Fruit fly (Drosophila melanogaster) whole organism, prepupa: ENCODE measurements around the gene ORMDL.

Experiments
- Blimp-1 ChIP-seq: fragments of 200-800 bp; sonication (Bioruptor generic); optimal IDR thresholded peaks from 3 replicates; lab custom pipeline; 2017; ENCODE audit warnings: missing biosample characterization, missing genetic modification characterization, mild to moderate bottlenecking, moderate library complexity, missing genetic modification reagents
- CG10669 ChIP-seq: fragments of 200-800 bp; sonication (Bioruptor generic); optimal IDR thresholded peaks from 3 replicates; lab custom pipeline; 2018; ENCODE audit warnings: missing biosample characterization, mild to moderate bottlenecking, missing genetic modification characterization, moderate library complexity
- CG11294 ChIP-seq: fragments of 200-800 bp; sonication (Bioruptor generic); IDR thresholded peaks from 2 replicates; pipeline ENCODE4 v1.3.6; 2022; ENCODE audit warnings: missing biosample characterization, missing genetic modification characterization
- CG11762 ChIP-seq: fragments of 200-800 bp; sonication (Bioruptor generic); optimal IDR thresholded peaks from 3 replicates; lab custom pipeline; 2016; ENCODE audit warnings: missing biosample characterization, missing genetic modification characterization; ENCODE audit not compliant: insufficient read depth
- CG11902 ChIP-seq: fragments of 200-800 bp; sonication (Bioruptor generic); optimal IDR thresholded peaks from 3 replicates; lab custom pipeline; 2016; ENCODE audit warnings: missing biosample characterization, missing genetic modification characterization
- CG15336 ChIP-seq: fragments of 200-800 bp; sonication (Bioruptor generic); IDR thresholded peaks from 2 replicates; pipeline ENCODE4 v1.3.6; 2022; ENCODE audit warnings: missing biosample characterization, missing genetic modification characterization
- CG3032 ChIP-seq: fragments of 200-800 bp; optimal IDR thresholded peaks from 2 replicates; lab custom pipeline; 2019; ENCODE audit warnings: missing biosample characterization, mild to moderate bottlenecking, missing genetic modification characterization, moderate library complexity
- CG34406 ChIP-seq: fragments of 200-800 bp; sonication (Bioruptor generic); optimal IDR thresholded peaks from 3 replicates; lab custom pipeline; 2016; ENCODE audit warnings: missing biosample characterization, missing genetic modification characterization
- CG3919 ChIP-seq: fragments of 200-800 bp; sonication (Bioruptor generic); optimal IDR thresholded peaks from 3 replicates; lab custom pipeline; 2016; ENCODE audit warnings: missing biosample characterization, missing genetic modification characterization
- CG4318 ChIP-seq: fragments of 200-800 bp; sonication (Bioruptor generic); optimal IDR thresholded peaks from 3 replicates; lab custom pipeline; 2017; ENCODE audit warnings: missing biosample characterization, mild to moderate bottlenecking, missing genetic modification characterization
- CG6792 ChIP-seq: fragments of 200-800 bp; sonication (Bioruptor generic); optimal IDR thresholded peaks from 3 replicates; lab custom pipeline; 2016; ENCODE audit warnings: missing biosample characterization, missing genetic modification characterization
- CG6808 ChIP-seq: fragments of 200-800 bp; sonication (Bioruptor generic); optimal IDR thresholded peaks from 3 replicates; lab custom pipeline; 2017; ENCODE audit warnings: missing biosample characterization, missing genetic modification characterization, mild to moderate bottlenecking, moderate library complexity, missing genetic modification reagents
- CG6854 ChIP-seq: fragments of 200-800 bp; sonication (Bioruptor generic); optimal IDR thresholded peaks from 2 replicates; lab custom pipeline; 2017; ENCODE audit warnings: missing biosample characterization, mild to moderate bottlenecking, missing genetic modification characterization
- CG7368 ChIP-seq: fragments of 200-800 bp; sonication (Bioruptor generic); optimal IDR thresholded peaks from 3 replicates; lab custom pipeline; 2016; ENCODE audit warnings: missing biosample characterization, missing genetic modification characterization
- CG8319 ChIP-seq: fragments of 200-800 bp; sonication (Bioruptor generic); optimal IDR thresholded peaks from 3 replicates; lab custom pipeline; 2016; ENCODE audit warnings: missing biosample characterization, missing genetic modification characterization
- CG8632 ChIP-seq: fragments of 200-800 bp; sonication (Bioruptor generic); optimal IDR thresholded peaks from 3 replicates; lab custom pipeline; 2016; ENCODE audit warnings: missing biosample characterization, missing genetic modification characterization
- CG9139 ChIP-seq: fragments of 200-800 bp; sonication (Bioruptor generic); optimal IDR thresholded peaks from 3 replicates; lab custom pipeline; 2017; ENCODE audit warnings: missing biosample characterization, mild to moderate bottlenecking, missing genetic modification characterization
- Eip75B ChIP-seq: fragments of 200-800 bp; sonication (Bioruptor generic); optimal IDR thresholded peaks from 3 replicates; lab custom pipeline; 2016; ENCODE audit warnings: missing biosample characterization, missing genetic modification characterization
- Eip93F ChIP-seq: fragments of 200-800 bp; sonication (Bioruptor generic); optimal IDR thresholded peaks from 2 replicates; lab custom pipeline; 2016; ENCODE audit warnings: missing biosample characterization, mild to moderate bottlenecking, missing genetic modification characterization
- Ets21C ChIP-seq: fragments of 200-800 bp; sonication (Bioruptor generic); optimal IDR thresholded peaks from 3 replicates; lab custom pipeline; 2016; ENCODE audit warnings: missing biosample characterization, missing genetic modification characterization
- Ets96B ChIP-seq: fragments of 200-800 bp; optimal IDR thresholded peaks from 2 replicates; lab custom pipeline; 2019; ENCODE audit warnings: missing biosample characterization, mild to moderate bottlenecking, missing genetic modification characterization, moderate library complexity
- Gug ChIP-seq: fragments of 200-800 bp; sonication (Bioruptor generic); IDR thresholded peaks from 2 replicates; pipeline ENCODE4 v1.3.6; 2022; ENCODE audit warnings: missing biosample characterization, missing genetic modification characterization
- Lpt ChIP-seq: fragments of 200-800 bp; sonication (Bioruptor generic); optimal IDR thresholded peaks from 3 replicates; lab custom pipeline; 2016; ENCODE audit warnings: missing biosample characterization, missing genetic modification characterization
- Met ChIP-seq: fragments of 200-800 bp; sonication (Bioruptor generic); optimal IDR thresholded peaks from 3 replicates; lab custom pipeline; 2016; ENCODE audit warnings: missing biosample characterization, missing genetic modification characterization
- OdsH ChIP-seq: fragments of 200-800 bp; sonication (Bioruptor generic); optimal IDR thresholded peaks from 3 replicates; lab custom pipeline; 2016; ENCODE audit warnings: missing biosample characterization, missing genetic modification characterization
- Smox ChIP-seq: fragments of 200-800 bp; sonication (Bioruptor generic); optimal IDR thresholded peaks from 3 replicates; lab custom pipeline; 2016; ENCODE audit warnings: missing biosample characterization, missing genetic modification characterization
- Sox102F ChIP-seq: fragments of 200-800 bp; sonication (Bioruptor generic); optimal IDR thresholded peaks from 2 replicates; lab custom pipeline; 2016; ENCODE audit warnings: missing biosample characterization, mild to moderate bottlenecking, missing genetic modification characterization
- Sox14 ChIP-seq: fragments of 200-800 bp; sonication (Bioruptor generic); optimal IDR thresholded peaks from 3 replicates; lab custom pipeline; 2016; ENCODE audit warnings: missing biosample characterization, missing genetic modification characterization
- Sox15 ChIP-seq: fragments of 200-800 bp; sonication (Bioruptor generic); optimal IDR thresholded peaks from 3 replicates; lab custom pipeline; 2016; ENCODE audit warnings: missing biosample characterization, missing genetic modification characterization
- achi ChIP-seq: fragments of 200-800 bp; sonication (Bioruptor generic); optimal IDR thresholded peaks from 3 replicates; lab custom pipeline; 2016; ENCODE audit warnings: missing biosample characterization, missing genetic modification characterization
- acj6 ChIP-seq: fragments of 200-800 bp; sonication (Bioruptor generic); optimal IDR thresholded peaks from 3 replicates; lab custom pipeline; 2016; ENCODE audit warnings: missing biosample characterization, missing genetic modification characterization
- cyc ChIP-seq: fragments of 200-800 bp; sonication (Bioruptor generic); optimal IDR thresholded peaks from 3 replicates; lab custom pipeline; 2016; ENCODE audit warnings: missing biosample characterization, missing genetic modification characterization
- dac ChIP-seq: fragments of 200-800 bp; sonication (Bioruptor generic); optimal IDR thresholded peaks from 2 replicates; lab custom pipeline; 2017; ENCODE audit warnings: missing biosample characterization, mild to moderate bottlenecking, missing genetic modification characterization
- dsx ChIP-seq: fragments of 200-800 bp; optimal IDR thresholded peaks from 3 replicates; lab custom pipeline; 2019; ENCODE audit warnings: missing biosample characterization, mild to moderate bottlenecking, missing genetic modification characterization, moderate library complexity; ENCODE audit not compliant: poor library complexity, severe bottlenecking
- eg ChIP-seq: fragments of 200-800 bp; sonication (Bioruptor generic); IDR thresholded peaks from 3 replicates; pipeline ENCODE4 v1.3.6; 2022; ENCODE audit warnings: missing biosample characterization, missing genetic modification characterization
- esn ChIP-seq: fragments of 200-800 bp; sonication (Bioruptor generic); optimal IDR thresholded peaks from 2 replicates; lab custom pipeline; 2016; ENCODE audit warnings: missing biosample characterization, mild to moderate bottlenecking, missing genetic modification characterization, moderate library complexity
- fd59A ChIP-seq: fragments of 200-800 bp; sonication (Bioruptor generic); optimal IDR thresholded peaks from 2 replicates; lab custom pipeline; 2017; ENCODE audit warnings: missing biosample characterization, mild to moderate bottlenecking, missing genetic modification characterization, missing genetic modification reagents
- fd85E ChIP-seq: fragments of 200-800 bp; sonication (Bioruptor generic); optimal IDR thresholded peaks from 3 replicates; lab custom pipeline; 2016; ENCODE audit warnings: missing biosample characterization, missing genetic modification characterization
- fkh ChIP-seq: fragments of 200-800 bp; sonication (Bioruptor generic); optimal IDR thresholded peaks from 3 replicates; lab custom pipeline; 2017; ENCODE audit warnings: missing biosample characterization, mild to moderate bottlenecking, missing genetic modification characterization, moderate library complexity
- lz ChIP-seq: fragments of 200-800 bp; sonication (Bioruptor generic); optimal IDR thresholded peaks from 3 replicates; lab custom pipeline; 2016; ENCODE audit warnings: missing biosample characterization, missing genetic modification characterization
- net ChIP-seq: fragments of 200-800 bp; sonication (Bioruptor generic); optimal IDR thresholded peaks from 3 replicates; lab custom pipeline; 2016; ENCODE audit warnings: missing biosample characterization, missing genetic modification characterization
- pdm3 ChIP-seq: fragments of 200-800 bp; sonication (Bioruptor generic); optimal IDR thresholded peaks from 3 replicates; lab custom pipeline; 2016; ENCODE audit warnings: missing biosample characterization, missing genetic modification characterization
- salr ChIP-seq, 2 experiments: fragments of 200-800 bp; sonication (Bioruptor generic); optimal IDR thresholded peaks; 3 replicates each; lab custom pipeline; 2016 to 2018; ENCODE audit warnings: missing biosample characterization in 2 of 2, missing genetic modification characterization in 2 of 2, mild to moderate bottlenecking in 1 of 2
- spab ChIP-seq: fragments of 200-800 bp; sonication (Bioruptor generic); optimal IDR thresholded peaks from 2 replicates; lab custom pipeline; 2017; ENCODE audit warnings: missing biosample characterization, mild to moderate bottlenecking, missing genetic modification characterization, missing genetic modification reagents
- ss ChIP-seq, 2 experiments: fragments of 200-800 bp; sonication (Bioruptor generic); optimal IDR thresholded peaks; 2 replicates in 1 of 2; 3 replicates in 1 of 2; lab custom pipeline; 2017 to 2018; ENCODE audit warnings: mild to moderate bottlenecking in 2 of 2, missing biosample characterization in 2 of 2, missing genetic modification characterization in 2 of 2, moderate library complexity in 1 of 2
- svp ChIP-seq: fragments of 200-800 bp; sonication (Bioruptor generic); peaks from one replicate; lab custom pipeline; 2016; ENCODE audit warnings: missing biosample characterization, missing genetic modification characterization
- topi ChIP-seq: fragments of 200-800 bp; sonication (Bioruptor generic); optimal IDR thresholded peaks from 3 replicates; lab custom pipeline; 2016; ENCODE audit warnings: missing biosample characterization, missing genetic modification characterization
- vri ChIP-seq: fragments of 200-800 bp; sonication (Bioruptor generic); optimal IDR thresholded peaks from 3 replicates; lab custom pipeline; 2016; ENCODE audit warnings: missing biosample characterization, mild to moderate bottlenecking, missing genetic modification characterization

Gene ORMDL

dm6 chr3L:21671839-21672238, 36.7 kb downstream of the ORMDL start, which contains the start of gene CG11249:
Gene CG11249 (plus strand): TSS chr3L:21672139.
- TF ChIP-seq Gug (GFP tag; lab: Robert Waterston, UW) (no peak), salr (GFP tag; optimal IDR thresholded peaks at IDR 0.05; lab: Kevin White, UChicago) (no peak), OdsH (no peak), Sox14 (GFP tag; lab: Kevin White, UChicago) (no peak), vri (no peak), Ets21C (no peak), CG6854 (no peak), topi (no peak), CG3919 (GFP tag; lab: Kevin White, UChicago) (no peak), CG8319 (GFP tag; lab: Kevin White, UChicago) (no peak), cyc (GFP tag; lab: Kevin White, UChicago) (no peak), fd59A (GFP tag; lab: Kevin White, UChicago) (no peak), Smox (GFP tag; lab: Kevin White, UChicago) (no peak), CG3032 (no peak), CG9139 (no peak), pdm3 (GFP tag; lab: Kevin White, UChicago) (no peak), Ets96B (tag; lab: Kevin White, UChicago) (no peak)

- TF ChIP-seq Eip75B (no peak), CG11762 (GFP tag; lab: Kevin White, UChicago) (peak; percentile 56), Ets21C (peak; percentile 77), svp (GFP tag; lab: Kevin White, UChicago) (no peak), pdm3 (GFP tag; lab: Kevin White, UChicago) (no peak), CG3919 (GFP tag; lab: Kevin White, UChicago) (no peak), CG11294 (GFP tag; lab: Robert Waterston, UW) (peak; percentile 42; the same call in 1 of the 2 replicates), fd59A (GFP tag; lab: Kevin White, UChicago) (peak; percentile 44), fd85E (GFP tag; lab: Kevin White, UChicago) (no peak), CG6808 (no peak), Sox14 (GFP tag; lab: Kevin White, UChicago) (peak; percentile 78), OdsH (no peak), dac (no peak), cyc (GFP tag; lab: Kevin White, UChicago) (peak; percentile 78), Lpt (GFP tag; lab: Kevin White, UChicago) (peak; percentile 36), CG8632 (GFP tag; lab: Kevin White, UChicago) (peak; percentile 52), CG8319 (GFP tag; lab: Kevin White, UChicago) (peak; percentile 24), achi (GFP tag; lab: Kevin White, UChicago) (peak; percentile 64), Blimp-1 (GFP tag; lab: Kevin White, UChicago) (peak; percentile 33), CG6854 (no peak), esn (GFP tag; lab: Kevin White, UChicago) (no peak), lz (GFP tag; lab: Kevin White, UChicago) (peak; percentile 81), Gug (GFP tag; lab: Robert Waterston, UW) (peak; percentile 62), CG10669 (GFP tag; lab: Kevin White, UChicago) (no peak), CG11902 (GFP tag; lab: Kevin White, UChicago) (peak; percentile 76), net (GFP tag; lab: Kevin White, UChicago) (no peak), Sox102F (GFP tag; lab: Kevin White, UChicago) (no peak), dsx (no peak), Eip93F (GFP tag; lab: Kevin White, UChicago) (no peak), spab (GFP tag; lab: Kevin White, UChicago) (no peak), ss (GFP tag; optimal IDR thresholded peaks at IDR 0.05; lab: Kevin White, UChicago) (no peak), CG3032 (no peak), fkh (no peak), acj6 (GFP tag; lab: Kevin White, UChicago) (peak; percentile 74), CG15336 (GFP tag; lab: Robert Waterston, UW) (0 out of 2 replicates have a peak, but pooled peaks have one; percentile 18), CG7368 (GFP tag; lab: Kevin White, UChicago) (peak; percentile 16), Met (GFP tag; lab: Kevin White, UChicago) (no peak), Sox15 (GFP tag; lab: Kevin White, UChicago) (peak; percentile 76), CG4318 (GFP tag; lab: Kevin White, UChicago) (peak; percentile 57), CG34406 (GFP tag; lab: Kevin White, UChicago) (peak; percentile 46), eg (GFP tag; lab: Robert Waterston, UW) (peak; percentile 64; the same call in 2 of the 3 replicates), topi (no peak), vri (no peak), CG6792 (GFP tag; lab: Kevin White, UChicago) (peak; percentile 58)
Observed at dm6 chr3L:21679687-21680086, 44.6 kb downstream of the ORMDL start, which contains the start of the genes Als2 and CG11248. Gene Als2 (minus strand): TSS chr3L:21679755. Gene CG11248 (plus strand): TSS chr3L:21680050.
